Fruit fly (Drosophila melanogaster) whole organism, embryonic: ENCODE data around the gene HUWE1.
A peak's percentile ranks its signal among the peaks of the same experiment; 100 is the strongest.

ENCODE experiments used
- B-H2 ChIP-seq: fragments of 200-800 bp; sonication (Bioruptor generic); optimal IDR thresholded peaks from 2 replicates; lab custom pipeline; 2018; ENCODE audit warnings: missing biosample characterization, mild to moderate bottlenecking, missing genetic modification characterization
- Bgb ChIP-seq: fragments of 200-800 bp; sonication (Bioruptor generic); IDR thresholded peaks from 2 replicates; pipeline ENCODE4 v1.3.6; 2022; ENCODE audit warnings: missing biosample characterization, missing genetic modification characterization; ENCODE audit not compliant: partially characterized antibody
- Bteb2 ChIP-seq: fragments of 200-800 bp; sonication (Bioruptor generic); optimal IDR thresholded peaks from 2 replicates; lab custom pipeline; 2016; ENCODE audit warnings: missing biosample characterization, missing genetic modification characterization
- CG10462 ChIP-seq: fragments of 200-800 bp; sonication (Bioruptor generic); optimal IDR thresholded peaks from 2 replicates; lab custom pipeline; 2016; ENCODE audit warnings: missing biosample characterization, missing genetic modification characterization
- CG11560 ChIP-seq: fragments of 200-800 bp; sonication (Bioruptor generic); IDR thresholded peaks from 3 replicates; pipeline ENCODE4 v1.3.6; 2022; ENCODE audit warnings: missing biosample characterization, missing genetic modification characterization
- CG12155 ChIP-seq: fragments of 200-800 bp; sonication (Bioruptor generic); optimal IDR thresholded peaks from 3 replicates; lab custom pipeline; 2016; ENCODE audit warnings: missing biosample characterization, missing genetic modification characterization
- CG13624 ChIP-seq: fragments of 200-800 bp; sonication (Bioruptor generic); optimal IDR thresholded peaks from 2 replicates; lab custom pipeline; 2016; ENCODE audit warnings: missing biosample characterization, missing genetic modification characterization
- CG13775 ChIP-seq: fragments of 200-800 bp; sonication (Bioruptor generic); optimal IDR thresholded peaks from 3 replicates; lab custom pipeline; 2017; ENCODE audit warnings: missing biosample characterization, mild to moderate bottlenecking, missing genetic modification characterization
- CG14860 ChIP-seq: fragments of 200-800 bp; sonication (Bioruptor generic); IDR thresholded peaks from 3 replicates; pipeline ENCODE4 v1.3.6; 2022; ENCODE audit warnings: missing biosample characterization, missing genetic modification characterization; ENCODE audit not compliant: partially characterized antibody
- CG15073 ChIP-seq: fragments of 200-800 bp; sonication (Bioruptor generic); optimal IDR thresholded peaks from 2 replicates; lab custom pipeline; 2016; ENCODE audit warnings: missing biosample characterization, missing genetic modification characterization
- CG16779 ChIP-seq: fragments of 200-800 bp; sonication (Bioruptor generic); IDR thresholded peaks from 2 replicates; pipeline ENCODE4 v1.3.6; 2022; ENCODE audit warnings: missing biosample characterization, missing genetic modification characterization
- CG1832 ChIP-seq: fragments of 200-800 bp; sonication (Bioruptor generic); optimal IDR thresholded peaks from 2 replicates; lab custom pipeline; 2017; ENCODE audit warnings: missing biosample characterization, mild to moderate bottlenecking, missing genetic modification characterization, inconsistent platforms
- CG18476 ChIP-seq: fragments of 200-800 bp; sonication (Bioruptor generic); optimal IDR thresholded peaks from 2 replicates; lab custom pipeline; 2016; ENCODE audit warnings: missing biosample characterization, mild to moderate bottlenecking, missing genetic modification characterization
- CG2678 ChIP-seq: fragments of 200-800 bp; sonication (Bioruptor generic); optimal IDR thresholded peaks from 3 replicates; lab custom pipeline; 2019; ENCODE audit warnings: missing biosample characterization, mild to moderate bottlenecking, missing genetic modification characterization, moderate library complexity
- CG31388 ChIP-seq: fragments of 200-800 bp; sonication (Bioruptor generic); optimal IDR thresholded peaks from 2 replicates; lab custom pipeline; 2016; ENCODE audit warnings: missing biosample characterization, missing genetic modification characterization
- CG3407 ChIP-seq: fragments of 200-800 bp; sonication (Bioruptor generic); optimal IDR thresholded peaks from 2 replicates; lab custom pipeline; 2018; ENCODE audit warnings: missing biosample characterization, mild to moderate bottlenecking, missing genetic modification characterization
- CG34224 ChIP-seq: fragments of 200-800 bp; sonication (Bioruptor generic); IDR thresholded peaks from 3 replicates; pipeline ENCODE4 v1.3.6; 2022; ENCODE audit warnings: missing biosample characterization, missing genetic modification characterization; ENCODE audit not compliant: partially characterized antibody
- CG3838 ChIP-seq: fragments of 200-800 bp; sonication (Bioruptor generic); optimal IDR thresholded peaks from 3 replicates; lab custom pipeline; 2016; ENCODE audit warnings: missing biosample characterization, missing genetic modification characterization
- CG6254 ChIP-seq: fragments of 200-800 bp; sonication (Bioruptor generic); optimal IDR thresholded peaks from 3 replicates; lab custom pipeline; 2017; ENCODE audit warnings: mild to moderate bottlenecking, missing biosample characterization, missing genetic modification reagents, missing genetic modification characterization
- CG7786 ChIP-seq: fragments of 200-800 bp; sonication (Bioruptor generic); optimal IDR thresholded peaks from 2 replicates; lab custom pipeline; 2016; ENCODE audit warnings: missing biosample characterization, missing genetic modification characterization
- CG8281 ChIP-seq: fragments of 200-800 bp; sonication (Bioruptor generic); optimal IDR thresholded peaks from 2 replicates; lab custom pipeline; 2018; ENCODE audit warnings: missing biosample characterization, mild to moderate bottlenecking, missing genetic modification characterization, moderate library complexity
- CG8924 ChIP-seq: fragments of 200-800 bp; optimal IDR thresholded peaks from 3 replicates; lab custom pipeline; 2019; ENCODE audit warnings: missing biosample characterization, mild to moderate bottlenecking, missing genetic modification characterization, moderate library complexity
- CG8944 ChIP-seq: fragments of 200-800 bp; sonication (Bioruptor generic); optimal IDR thresholded peaks from 3 replicates; lab custom pipeline; 2016; ENCODE audit warnings: missing biosample characterization, missing genetic modification characterization
- E2f1 ChIP-seq: fragments of 200-800 bp; sonication (Bioruptor generic); IDR thresholded peaks from 2 replicates; pipeline ENCODE4 v1.3.6; 2022; ENCODE audit warnings: missing biosample characterization, missing genetic modification characterization
- Fer1 ChIP-seq: fragments of 200-800 bp; sonication (Bioruptor generic); optimal IDR thresholded peaks from 2 replicates; lab custom pipeline; 2017; ENCODE audit warnings: missing biosample characterization, mild to moderate bottlenecking, missing genetic modification characterization
- Gsc ChIP-seq: fragments of 200-800 bp; sonication (Bioruptor generic); IDR thresholded peaks from 2 replicates; pipeline ENCODE4 v1.3.6; 2022; ENCODE audit warnings: missing biosample characterization, missing genetic modification characterization
- HHEX ChIP-seq: fragments of 200-800 bp; sonication (Bioruptor generic); optimal IDR thresholded peaks from 3 replicates; lab custom pipeline; 2017; ENCODE audit warnings: missing biosample characterization, mild to moderate bottlenecking, missing genetic modification characterization, missing genetic modification reagents
- Hr39 ChIP-seq: fragments of >200 bp; optimal IDR thresholded peaks from 2 replicates; lab custom pipeline; 2017
- Lhr ChIP-seq: fragments of 200-800 bp; sonication (Bioruptor generic); optimal IDR thresholded peaks from 3 replicates; lab custom pipeline; 2017; ENCODE audit warnings: mild to moderate bottlenecking, missing biosample characterization, missing genetic modification reagents, missing genetic modification characterization
- Mes4 ChIP-seq: fragments of 200-800 bp; sonication (Bioruptor generic); optimal IDR thresholded peaks from 2 replicates; lab custom pipeline; 2016; ENCODE audit warnings: missing biosample characterization, missing genetic modification characterization
- NfI ChIP-seq: fragments of 200-800 bp; sonication (Bioruptor generic); optimal IDR thresholded peaks from 3 replicates; lab custom pipeline; 2018; ENCODE audit warnings: missing biosample characterization, mild to moderate bottlenecking, missing genetic modification characterization, moderate library complexity
- Optix ChIP-seq: fragments of 200-800 bp; sonication (Bioruptor generic); IDR thresholded peaks from 3 replicates; pipeline ENCODE4 v1.3.6; 2022; ENCODE audit warnings: missing biosample characterization, missing genetic modification characterization
- Sry-δ ChIP-seq: fragments of 200-800 bp; sonication (Bioruptor generic); optimal IDR thresholded peaks from 2 replicates; lab custom pipeline; 2016; ENCODE audit warnings: missing biosample characterization, missing genetic modification characterization
- ase ChIP-seq: fragments of 200-800 bp; sonication (Bioruptor generic); IDR thresholded peaks from 3 replicates; pipeline ENCODE4 v1.3.6; 2022; ENCODE audit warnings: missing biosample characterization, missing genetic modification characterization
- cas ChIP-seq: fragments of 200-800 bp; sonication (Bioruptor generic); IDR thresholded peaks from 2 replicates; pipeline ENCODE4 v1.3.6; 2022; ENCODE audit warnings: missing biosample characterization, missing genetic modification characterization
- corto ChIP-seq: fragments of 200-800 bp; sonication (Bioruptor generic); optimal IDR thresholded peaks from 2 replicates; lab custom pipeline; 2016; ENCODE audit warnings: missing biosample characterization, mild to moderate bottlenecking, missing genetic modification characterization, moderate library complexity
- crc ChIP-seq: fragments of 200-800 bp; sonication (Bioruptor generic); optimal IDR thresholded peaks from 2 replicates; lab custom pipeline; 2016; ENCODE audit warnings: missing biosample characterization, missing genetic modification characterization
- dan ChIP-seq: fragments of 200-800 bp; sonication (Bioruptor generic); IDR thresholded peaks from 2 replicates; pipeline ENCODE4 v1.3.6; 2022; ENCODE audit warnings: missing biosample characterization, missing genetic modification characterization
- disco-r ChIP-seq: fragments of 200-800 bp; sonication (Bioruptor generic); optimal IDR thresholded peaks from 2 replicates; lab custom pipeline; 2016; ENCODE audit warnings: missing biosample characterization, missing genetic modification characterization
- esg ChIP-seq: fragments of 200-800 bp; sonication (Bioruptor generic); conservative IDR thresholded peaks from 2 replicates; pipeline ENCODE4 v1.3.6; 2022; ENCODE audit warnings: missing biosample characterization, missing genetic modification characterization
- gce ChIP-seq: fragments of 200-800 bp; sonication (Bioruptor generic); IDR thresholded peaks from 3 replicates; pipeline ENCODE4 v1.3.6; 2022; ENCODE audit warnings: missing biosample characterization, missing genetic modification characterization
- gcm2 ChIP-seq: fragments of 200-800 bp; sonication (Bioruptor generic); optimal IDR thresholded peaks from 2 replicates; lab custom pipeline; 2016; ENCODE audit warnings: missing biosample characterization, missing genetic modification characterization
- lola ChIP-seq, 3 experiments: fragments of >200 bp in 2 of 3; fragments of 200-800 bp in 1 of 3; sonication (Bioruptor generic) in 1 of 3; optimal IDR thresholded peaks; 2 replicates each; lab custom pipeline; 2017 to 2019; ENCODE audit warnings: missing biosample characterization in 3 of 3, missing genetic modification characterization in 3 of 3, mild to moderate bottlenecking in 1 of 3, moderate library complexity in 1 of 3
- luna ChIP-seq: fragments of 200-800 bp; sonication (Bioruptor generic); optimal IDR thresholded peaks from 2 replicates; lab custom pipeline; 2016; ENCODE audit warnings: missing biosample characterization, missing genetic modification characterization
- odd ChIP-seq: fragments of 200-800 bp; sonication (Bioruptor generic); optimal IDR thresholded peaks from 2 replicates; lab custom pipeline; 2017; ENCODE audit warnings: missing biosample characterization, mild to moderate bottlenecking, missing genetic modification characterization
- row ChIP-seq: fragments of 200-800 bp; sonication (Bioruptor generic); IDR thresholded peaks from 3 replicates; pipeline ENCODE4 v1.3.6; 2022; ENCODE audit warnings: missing biosample characterization, missing genetic modification characterization
- scrt ChIP-seq: fragments of 200-800 bp; sonication (Bioruptor generic); optimal IDR thresholded peaks from 2 replicates; lab custom pipeline; 2018; ENCODE audit warnings: missing biosample characterization, mild to moderate bottlenecking, missing genetic modification characterization, moderate library complexity
- sd ChIP-seq: fragments of 200-800 bp; sonication (Bioruptor generic); optimal IDR thresholded peaks from 3 replicates; lab custom pipeline; 2018; ENCODE audit warnings: missing biosample characterization, mild to moderate bottlenecking, missing genetic modification characterization, moderate library complexity
- tin ChIP-seq: fragments of 200-800 bp; sonication (Bioruptor generic); optimal IDR thresholded peaks from 3 replicates; lab custom pipeline; 2016; ENCODE audit warnings: missing biosample characterization, missing genetic modification characterization
- tup ChIP-seq: fragments of 200-800 bp; sonication (Bioruptor generic); optimal IDR thresholded peaks from 2 replicates; lab custom pipeline; 2016; ENCODE audit warnings: missing biosample characterization, mild to moderate bottlenecking, missing genetic modification characterization, moderate library complexity
- unc-4 ChIP-seq: fragments of 200-800 bp; sonication (Bioruptor generic); IDR thresholded peaks from 2 replicates; pipeline ENCODE4 v1.3.6; 2022; ENCODE audit warnings: missing biosample characterization, missing genetic modification characterization; ENCODE audit not compliant: partially characterized antibody
- unpg ChIP-seq: fragments of 200-800 bp; sonication (Bioruptor generic); optimal IDR thresholded peaks from 3 replicates; lab custom pipeline; 2018; ENCODE audit warnings: missing biosample characterization, mild to moderate bottlenecking, missing genetic modification characterization, moderate library complexity

The HUWE1 gene

dm6 chrX:15712409-15712808, at the start of gene HUWE1 (continued):
- no peak for TF ChIP-seq Bteb2 (GFP tag; lab: Kevin White, UChicago)
- no peak for TF ChIP-seq unpg
- TF ChIP-seq cas (GFP tag; lab: Robert Waterston, UW): no peak
- no peak for TF ChIP-seq CG2678
- TF ChIP-seq luna (GFP tag; lab: Kevin White, UChicago): no peak
- TF ChIP-seq corto (GFP tag; lab: Kevin White, UChicago): no peak
- TF ChIP-seq CG18476: no peak
- TF ChIP-seq sd: no peak
- TF ChIP-seq Bgb (GFP tag; lab: Robert Waterston, UW): peak; percentile 79
- no peak for TF ChIP-seq tin (GFP tag; lab: Kevin White, UChicago)
- TF ChIP-seq Sry-δ (GFP tag; lab: Kevin White, UChicago): peak; percentile 85
- TF ChIP-seq NfI: peak; percentile 11
- peak; percentile 86 for TF ChIP-seq unc-4
- no peak for TF ChIP-seq dan (GFP tag; lab: Robert Waterston, UW)
- peak; percentile 40 for TF ChIP-seq CG13624 (GFP tag; lab: Kevin White, UChicago)
- no peak for TF ChIP-seq esg (GFP tag; lab: Robert Waterston, UW)
- TF ChIP-seq crc (GFP tag; lab: Kevin White, UChicago): no peak
- no peak for TF ChIP-seq Fer1 (GFP tag; lab: Kevin White, UChicago)
- TF ChIP-seq CG14860 (GFP tag; lab: Robert Waterston, UW): peak; percentile 60
- TF ChIP-seq lola (GFP tag; optimal IDR thresholded peaks at IDR 0.05; lab: Kevin White, UChicago): no peak
- TF ChIP-seq disco-r (GFP tag; lab: Kevin White, UChicago): no peak
- no peak for TF ChIP-seq HHEX (GFP tag; lab: Kevin White, UChicago)
- TF ChIP-seq CG12155 (GFP tag; lab: Kevin White, UChicago): no peak
- TF ChIP-seq CG3407 (GFP tag; lab: Kevin White, UChicago): no peak
- TF ChIP-seq Gsc (GFP tag; lab: Robert Waterston, UW): no peak
- TF ChIP-seq gce: no peak
- TF ChIP-seq CG1832: no peak
- no peak for TF ChIP-seq CG8281 (tag; lab: Kevin White, UChicago)
- no peak for TF ChIP-seq B-H2 (GFP tag; lab: Kevin White, UChicago)
- no peak for TF ChIP-seq odd (GFP tag; lab: Kevin White, UChicago)
- TF ChIP-seq Mes4 (GFP tag; lab: Kevin White, UChicago): no peak
- TF ChIP-seq CG3838: no peak
- peak; percentile 71 for TF ChIP-seq row
- TF ChIP-seq Optix: no peak
- no peak for TF ChIP-seq ase (GFP tag; lab: Robert Waterston, UW)
- TF ChIP-seq CG11560: peak; percentile 49; the same call in 1 of the 3 replicates
- no peak for TF ChIP-seq CG6254
- TF ChIP-seq E2f1 (GFP tag; lab: Robert Waterston, UW): no peak
- TF ChIP-seq scrt (GFP tag; lab: Kevin White, UChicago): no peak
- no peak for TF ChIP-seq tup (GFP tag; lab: Kevin White, UChicago)
- TF ChIP-seq gcm2: no peak
- TF ChIP-seq CG7786 (GFP tag; lab: Kevin White, UChicago): peak; percentile 14
- peak; percentile 85 for TF ChIP-seq CG34224 (GFP tag; lab: Robert Waterston, UW)
- TF ChIP-seq CG8944: no peak
- TF ChIP-seq CG10462 (GFP tag; lab: Kevin White, UChicago): no peak
- TF ChIP-seq Lhr (GFP tag; lab: Kevin White, UChicago): no peak
- TF ChIP-seq CG16779 (GFP tag; lab: Robert Waterston, UW): no peak
- no peak for TF ChIP-seq CG31388 (GFP tag; lab: Kevin White, UChicago)
- TF ChIP-seq Hr39 (lab: Kevin White, UChicago): no peak
- TF ChIP-seq CG13775: no peak
- no peak for TF ChIP-seq CG15073 (GFP tag; lab: Kevin White, UChicago)
- TF ChIP-seq CG8924 (tag; lab: Kevin White, UChicago): peak; percentile 61
